Worm (Caenorhabditis elegans) whole organism, late embryonic: Measurements from ENCODE around the gene C46F9.5.

Source experiments
- C08G9.2 ChIP-seq: sonication (generic microtip); optimal IDR thresholded peaks from 2 replicates; lab custom pipeline; 2016; ENCODE audit warnings: mild to moderate bottlenecking, missing genetic modification characterization, moderate library complexity, missing compliant biosample characterization
- C38D4.7 ChIP-seq: fragments of 200-800 bp; sonication (Bioruptor generic); optimal IDR thresholded peaks from 2 replicates; lab custom pipeline; 2018; ENCODE audit warnings: mild to moderate bottlenecking, missing genetic modification characterization, moderate library complexity, missing compliant biosample characterization
- F13H6.1 ChIP-seq: sonication (generic microtip); optimal IDR thresholded peaks from 2 replicates; lab custom pipeline; 2016; ENCODE audit warnings: missing genetic modification characterization, missing compliant biosample characterization
- K02D7.2 ChIP-seq: sonication (generic microtip); optimal IDR thresholded peaks from 2 replicates; lab custom pipeline; 2017; ENCODE audit warnings: mild to moderate bottlenecking, missing genetic modification characterization, missing compliant biosample characterization
- T23F11.4 ChIP-seq: fragments of 200-800 bp; sonication (Bioruptor generic); optimal IDR thresholded peaks from 2 replicates; lab custom pipeline; 2018; ENCODE audit warnings: mild to moderate bottlenecking, missing genetic modification characterization, missing compliant biosample characterization
- Y22D7AL.16 ChIP-seq: sonication (generic microtip); optimal IDR thresholded peaks from 2 replicates; lab custom pipeline; 2016; ENCODE audit warnings: missing genetic modification characterization, missing compliant biosample characterization
- ama-1 ChIP-seq: fragments of 150-350 bp; optimal IDR thresholded peaks from 2 replicates; lab custom pipeline; 2014
- ceh-14 ChIP-seq: sonication (generic microtip); optimal IDR thresholded peaks from 2 replicates; lab custom pipeline; 2016; ENCODE audit warnings: missing genotype, missing genetic modification characterization, missing compliant biosample characterization
- ceh-18 ChIP-seq: sonication (generic microtip); optimal IDR thresholded peaks from 2 replicates; lab custom pipeline; 2016; ENCODE audit warnings: missing genetic modification characterization, missing compliant biosample characterization
- ceh-2 ChIP-seq: sonication (generic microtip); optimal IDR thresholded peaks from 2 replicates; lab custom pipeline; 2016; ENCODE audit warnings: missing genotype, missing genetic modification characterization, missing compliant biosample characterization
- ceh-22 ChIP-seq: sonication (generic microtip); optimal IDR thresholded peaks from 2 replicates; lab custom pipeline; 2017; ENCODE audit warnings: missing biosample characterization, missing genetic modification characterization
- ceh-30 ChIP-seq: fragments of 150-350 bp; optimal IDR thresholded peaks from 2 replicates; lab custom pipeline; 2014; ENCODE audit warnings: missing biosample characterization, missing genetic modification characterization
- ceh-31 ChIP-seq: sonication (generic microtip); optimal IDR thresholded peaks from 2 replicates; lab custom pipeline; 2016; ENCODE audit warnings: missing genetic modification characterization, missing compliant biosample characterization
- ceh-9 ChIP-seq: sonication (generic microtip); optimal IDR thresholded peaks from 2 replicates; lab custom pipeline; 2016; ENCODE audit warnings: mild to moderate bottlenecking, missing genetic modification characterization, inconsistent platforms, missing compliant biosample characterization
- che-1 ChIP-seq: sonication (generic microtip); optimal IDR thresholded peaks from 2 replicates; lab custom pipeline; 2016; ENCODE audit warnings: mild to moderate bottlenecking, missing genetic modification characterization, missing compliant biosample characterization
- fax-1 ChIP-seq: sonication (generic microtip); optimal IDR thresholded peaks from 2 replicates; lab custom pipeline; 2016; ENCODE audit warnings: missing genotype, missing genetic modification characterization, missing compliant biosample characterization
- hlh-30 ChIP-seq: sonication (generic microtip); optimal IDR thresholded peaks from 2 replicates; lab custom pipeline; 2017; ENCODE audit warnings: antibody characterized with exemption, missing genetic modification characterization, missing compliant biosample characterization; ENCODE audit not compliant: insufficient read depth
- madf-2 ChIP-seq: sonication (generic microtip); optimal IDR thresholded peaks from 2 replicates; lab custom pipeline; 2017; ENCODE audit warnings: missing genetic modification characterization, missing compliant biosample characterization
- mec-3 ChIP-seq: sonication (generic microtip); optimal IDR thresholded peaks from 2 replicates; lab custom pipeline; 2016; ENCODE audit warnings: borderline replicate concordance, missing genetic modification characterization, missing compliant biosample characterization
- nfya-1 ChIP-seq: sonication (generic microtip); optimal IDR thresholded peaks from 2 replicates; lab custom pipeline; 2017; ENCODE audit warnings: missing genetic modification characterization, mild to moderate bottlenecking, missing compliant biosample characterization, antibody characterized with exemption, moderate library complexity
- nhr-11 ChIP-seq: fragments of 150-350 bp; optimal IDR thresholded peaks from 2 replicates; lab custom pipeline; 2014; ENCODE audit warnings: missing biosample characterization, missing genetic modification characterization
- nhr-232 ChIP-seq: sonication (generic microtip); optimal IDR thresholded peaks from 2 replicates; lab custom pipeline; 2016; ENCODE audit warnings: missing genetic modification characterization, missing compliant biosample characterization
- pag-3 ChIP-seq: sonication (generic microtip); optimal IDR thresholded peaks from 2 replicates; lab custom pipeline; 2016; ENCODE audit warnings: missing compliant biosample characterization, missing genetic modification characterization, borderline replicate concordance
- pat-9 ChIP-seq: fragments of 200-800 bp; sonication (Bioruptor generic); optimal IDR thresholded peaks from 2 replicates; lab custom pipeline; 2018; ENCODE audit warnings: mild to moderate bottlenecking, missing genetic modification characterization, moderate library complexity, missing compliant biosample characterization
- pha-2 ChIP-seq: sonication (generic microtip); optimal IDR thresholded peaks from 2 replicates; lab custom pipeline; 2017; ENCODE audit warnings: mild to moderate bottlenecking, missing genetic modification characterization, missing compliant biosample characterization
- pros-1 ChIP-seq: fragments of 150-350 bp; optimal IDR thresholded peaks from 2 replicates; lab custom pipeline; 2014; ENCODE audit warnings: missing biosample characterization, missing genetic modification reagents, missing genetic modification characterization
- rnt-1 ChIP-seq: sonication (generic microtip); optimal IDR thresholded peaks from 2 replicates; lab custom pipeline; 2016; ENCODE audit warnings: missing genetic modification characterization, missing compliant biosample characterization
- sdc-2 ChIP-seq: sonication (generic microtip); optimal IDR thresholded peaks from 2 replicates; lab custom pipeline; 2016; ENCODE audit warnings: missing genotype, missing genetic modification characterization, missing compliant biosample characterization
- sox-4 ChIP-seq: sonication (generic microtip); optimal IDR thresholded peaks from 2 replicates; lab custom pipeline; 2017; ENCODE audit warnings: mild to moderate bottlenecking, missing genetic modification characterization, inconsistent platforms, missing compliant biosample characterization
- tbx-7 ChIP-seq: sonication (generic microtip); optimal IDR thresholded peaks from 2 replicates; lab custom pipeline; 2016; ENCODE audit warnings: missing genotype, missing genetic modification characterization, missing compliant biosample characterization
- unc-3 ChIP-seq, 2 experiments: fragments of 200-800 bp in 1 of 2; sonication (Bioruptor generic) in 1 of 2; sonication (generic microtip) in 1 of 2; conservative IDR thresholded peaks in 1 of 2; optimal IDR thresholded peaks in 1 of 2; 2 replicates each; pipeline versions ENCODE4 v1.3.6 to Lab custom; 2016 to 2022; ENCODE audit warnings: missing compliant biosample characterization in 2 of 2, missing genetic modification characterization in 2 of 2, missing genetic modification reagents in 1 of 2
- unc-86 ChIP-seq: sonication (generic microtip); optimal IDR thresholded peaks from 2 replicates; lab custom pipeline; 2016; ENCODE audit warnings: missing genetic modification characterization, missing compliant biosample characterization

C46F9.5 gene

ce11 chrII:1870875-1871592 lies 24.3 kb upstream of the C46F9.5 start, which contains the start of gene math-10:
TSS of gene math-10 (plus strand) at chrII:1871542.
- no peak for TF ChIP-seq pag-3 (tag; lab: Kevin White, UChicago)
- no peak for TF ChIP-seq ceh-30 (tag; lab: Kevin White, UChicago)

ce11 chrII:1875658-1876057 lies 19.7 kb upstream of the C46F9.5 start, which contains the start of gene math-13:
TSS of gene math-13 (plus strand) at chrII:1875958.
- TF ChIP-seq tbx-7 (tag; lab: Kevin White, UChicago): no peak
- no peak for TF ChIP-seq K02D7.2 (tag; lab: Kevin White, UChicago)
- TF ChIP-seq hlh-30 (tag; lab: Kevin White, UChicago): no peak
- TF ChIP-seq unc-3 (GFP tag; conservative IDR thresholded peaks at IDR 0.05; lab: Robert Waterston, UW): no peak
- TF ChIP-seq unc-3 (tag; optimal IDR thresholded peaks at IDR 0.05; lab: Kevin White, UChicago): no peak
- no peak for TF ChIP-seq rnt-1 (tag; lab: Kevin White, UChicago)
- TF ChIP-seq sox-4 (tag; lab: Kevin White, UChicago): no peak
- TF ChIP-seq mec-3 (tag; lab: Kevin White, UChicago): no peak
- TF ChIP-seq nhr-11 (tag; lab: Kevin White, UChicago): no peak
- TF ChIP-seq T23F11.4 (GFP tag; lab: Kevin White, UChicago): no peak
- no peak for TF ChIP-seq ceh-30 (tag; lab: Kevin White, UChicago)
- TF ChIP-seq nfya-1: no peak
- no peak for TF ChIP-seq pros-1 (tag; lab: Kevin White, UChicago)
- TF ChIP-seq pat-9 (tag; lab: Kevin White, UChicago): no peak
- no peak for TF ChIP-seq ceh-9 (tag; lab: Kevin White, UChicago)
- TF ChIP-seq, all 69 proteins: peak for 0

ce11 chrII:1878663-1879062 lies 16.7 kb upstream of the C46F9.5 start, which contains the start of gene math-16:
TSS of gene math-16 (minus strand) at chrII:1878763.
- TF ChIP-seq Y22D7AL.16 (tag; lab: Kevin White, UChicago) (no peak), F13H6.1 (no peak), C08G9.2 (tag; lab: Kevin White, UChicago) (no peak), ceh-31 (tag; lab: Kevin White, UChicago) (no peak), nhr-232 (tag; lab: Kevin White, UChicago) (no peak), ceh-18 (no peak), ceh-22 (tag; lab: Kevin White, UChicago) (no peak), sdc-2 (no peak), unc-3 (GFP tag; conservative IDR thresholded peaks at IDR 0.05; lab: Robert Waterston, UW) (no peak), unc-3 (tag; optimal IDR thresholded peaks at IDR 0.05; lab: Kevin White, UChicago) (no peak), unc-86 (tag; lab: Kevin White, UChicago) (no peak), ama-1 (lab: Kevin White, UChicago) (no peak), ceh-14 (tag; lab: Kevin White, UChicago) (no peak), ceh-2 (tag; lab: Kevin White, UChicago) (no peak), pag-3 (tag; lab: Kevin White, UChicago) (no peak), C38D4.7 (GFP tag; lab: Kevin White, UChicago) (no peak)

ce11 chrII:1882705-1883104 lies 12.7 kb upstream of the C46F9.5 start, which contains the start of gene math-5:
TSS of gene math-5 (minus strand) at chrII:1882805.
- TF ChIP-seq K02D7.2 (tag; lab: Kevin White, UChicago) (no peak), hlh-30 (tag; lab: Kevin White, UChicago) (no peak), fax-1 (tag; lab: Kevin White, UChicago) (no peak), che-1 (tag; lab: Kevin White, UChicago) (no peak), ceh-2 (tag; lab: Kevin White, UChicago) (no peak), pat-9 (tag; lab: Kevin White, UChicago) (no peak), madf-2 (tag; lab: Kevin White, UChicago) (no peak), ceh-9 (tag; lab: Kevin White, UChicago) (no peak), pha-2 (tag; lab: Kevin White, UChicago) (no peak), Y22D7AL.16 (tag; lab: Kevin White, UChicago) (no peak)
- TF ChIP-seq, all 69 proteins: peak for 0
